Fruit fly (Drosophila melanogaster): ENCODE measurements around the gene Rcd-1r.

- no peak for TF ChIP-seq rn (GFP tag; IDR thresholded peaks at IDR 0.05)
- no peak for TF ChIP-seq CG9948 (tag; optimal IDR thresholded peaks at IDR 0.05)
- no peak for TF ChIP-seq gl (tag; optimal IDR thresholded peaks at IDR 0.05)
- TF ChIP-seq CG13204 (GFP tag; optimal IDR thresholded peaks at IDR 0.05): no peak
- TF ChIP-seq Pif1A (GFP tag; optimal IDR thresholded peaks at IDR 0.05): no peak
- TF ChIP-seq CG8301 (tag; optimal IDR thresholded peaks at IDR 0.05): no peak
- TF ChIP-seq CG10348 (GFP tag; IDR thresholded peaks at IDR 0.05): no peak
- no peak for TF ChIP-seq CG8159 (tag; optimal IDR thresholded peaks at IDR 0.05)
- no peak for TF ChIP-seq fd96Ca (GFP tag; IDR thresholded peaks at IDR 0.05)
- TF ChIP-seq EcR (GFP tag; optimal IDR thresholded peaks at IDR 0.05): no peak
- TF ChIP-seq CG32121 (GFP tag; IDR thresholded peaks at IDR 0.05): no peak
- no peak for TF ChIP-seq CG4496 (GFP tag; IDR thresholded peaks at IDR 0.05)
- no peak for TF ChIP-seq CG17806 (tag; optimal IDR thresholded peaks at IDR 0.05)
Observed at dm6 chr2L:8964657-8965056, 49.2 kb downstream of the Rcd-1r start, which contains the start of gene CG32984.
